Fruit fly (Drosophila melanogaster) whole organism, embryonic: Measurements from ENCODE around the gene CG42814.

Experiments used
- CG12071 ChIP-seq: fragments of 200-800 bp; sonication (Bioruptor generic); optimal IDR thresholded peaks from 3 replicates; lab custom pipeline; 2018; ENCODE audit warnings: missing biosample characterization, mild to moderate bottlenecking, missing genetic modification characterization
- CG12236 ChIP-seq: fragments of 200-800 bp; sonication (Bioruptor generic); optimal IDR thresholded peaks from 2 replicates; lab custom pipeline; 2016; ENCODE audit warnings: missing biosample characterization, missing genetic modification characterization
- CG13775 ChIP-seq: fragments of 200-800 bp; sonication (Bioruptor generic); optimal IDR thresholded peaks from 3 replicates; lab custom pipeline; 2017; ENCODE audit warnings: missing biosample characterization, mild to moderate bottlenecking, missing genetic modification characterization
- CG1647 ChIP-seq: fragments of 200-800 bp; sonication (Bioruptor generic); optimal IDR thresholded peaks from 3 replicates; lab custom pipeline; 2016; ENCODE audit warnings: missing biosample characterization, missing genetic modification characterization
- CG17568 ChIP-seq: fragments of 200-800 bp; sonication (Bioruptor generic); optimal IDR thresholded peaks from 2 replicates; lab custom pipeline; 2018; ENCODE audit warnings: missing biosample characterization, mild to moderate bottlenecking, missing genetic modification characterization, moderate library complexity
- CG17912 ChIP-seq: fragments of 200-800 bp; sonication (Bioruptor generic); optimal IDR thresholded peaks from 2 replicates; lab custom pipeline; 2018; ENCODE audit warnings: missing biosample characterization, mild to moderate bottlenecking, missing genetic modification characterization
- CG1832 ChIP-seq: fragments of 200-800 bp; sonication (Bioruptor generic); optimal IDR thresholded peaks from 2 replicates; lab custom pipeline; 2017; ENCODE audit warnings: missing biosample characterization, mild to moderate bottlenecking, missing genetic modification characterization, inconsistent platforms
- CG2120 ChIP-seq: fragments of 200-800 bp; sonication (Bioruptor generic); optimal IDR thresholded peaks from 3 replicates; lab custom pipeline; 2016; ENCODE audit warnings: missing biosample characterization, missing genetic modification characterization
- CG30020 ChIP-seq: fragments of 200-800 bp; optimal IDR thresholded peaks from 2 replicates; lab custom pipeline; 2019; ENCODE audit warnings: missing biosample characterization, mild to moderate bottlenecking, missing genetic modification characterization, moderate library complexity
- CG32767 ChIP-seq: fragments of 200-800 bp; sonication (Bioruptor generic); IDR thresholded peaks from 2 replicates; pipeline ENCODE4 v1.3.6; 2022; ENCODE audit warnings: missing biosample characterization, missing genetic modification characterization
- CG5180 ChIP-seq: fragments of 200-800 bp; sonication (Bioruptor generic); optimal IDR thresholded peaks from 3 replicates; lab custom pipeline; 2017; ENCODE audit warnings: missing biosample characterization, missing genetic modification characterization, mild to moderate bottlenecking, moderate library complexity, missing genetic modification reagents
- CG6683 ChIP-seq: fragments of 200-800 bp; sonication (Bioruptor generic); optimal IDR thresholded peaks from 2 replicates; lab custom pipeline; 2017; ENCODE audit warnings: missing biosample characterization, mild to moderate bottlenecking, missing genetic modification characterization, missing genetic modification reagents
- CG7271 ChIP-seq: fragments of 200-800 bp; sonication (Bioruptor generic); optimal IDR thresholded peaks from 2 replicates; lab custom pipeline; 2018; ENCODE audit warnings: missing biosample characterization, mild to moderate bottlenecking, missing genetic modification characterization, moderate library complexity
- CG7372 ChIP-seq: fragments of 200-800 bp; sonication (Bioruptor generic); IDR thresholded peaks from 2 replicates; pipeline ENCODE4 v1.3.6; 2022; ENCODE audit warnings: missing biosample characterization, missing genetic modification characterization
- CrebB ChIP-seq: fragments of 200-800 bp; sonication (Bioruptor generic); optimal IDR thresholded peaks from 3 replicates; lab custom pipeline; 2018; ENCODE audit warnings: missing biosample characterization, mild to moderate bottlenecking, missing genetic modification characterization
- Dip3 ChIP-seq: fragments of 200-800 bp; sonication (Bioruptor generic); optimal IDR thresholded peaks from 3 replicates; lab custom pipeline; 2016; ENCODE audit warnings: missing biosample characterization, missing genetic modification characterization
- E2f2 ChIP-seq: fragments of 200-800 bp; sonication (Bioruptor generic); IDR thresholded peaks from 2 replicates; pipeline ENCODE4 v1.3.6; 2022; ENCODE audit warnings: missing biosample characterization, missing genetic modification characterization
- Hr51 ChIP-seq, 2 experiments: fragments of 200-800 bp; sonication (Bioruptor generic); optimal IDR thresholded peaks; 2 replicates in 1 of 2; 3 replicates in 1 of 2; lab custom pipeline; 2016 to 2018; ENCODE audit warnings: missing biosample characterization in 2 of 2, missing genetic modification characterization in 2 of 2, mild to moderate bottlenecking in 1 of 2, moderate library complexity in 1 of 2
- Lhr ChIP-seq: fragments of 200-800 bp; sonication (Bioruptor generic); optimal IDR thresholded peaks from 3 replicates; lab custom pipeline; 2017; ENCODE audit warnings: mild to moderate bottlenecking, missing biosample characterization, missing genetic modification reagents, missing genetic modification characterization
- MBD-R2 ChIP-seq: fragments of 200-800 bp; sonication (Bioruptor generic); IDR thresholded peaks from 2 replicates; pipeline ENCODE4 v1.3.6; 2022; ENCODE audit warnings: missing biosample characterization, missing genetic modification characterization
- Nf-YB ChIP-seq: fragments of 200-800 bp; sonication (Bioruptor generic); optimal IDR thresholded peaks from 3 replicates; lab custom pipeline; 2019; ENCODE audit warnings: missing biosample characterization, mild to moderate bottlenecking, missing genetic modification characterization, moderate library complexity
- Oaz ChIP-seq: fragments of 200-800 bp; sonication (Bioruptor generic); IDR thresholded peaks from 2 replicates; pipeline ENCODE4 v1.3.6; 2022; ENCODE audit warnings: missing biosample characterization, missing genetic modification characterization
- Six4 ChIP-seq: fragments of 200-800 bp; sonication (Bioruptor generic); optimal IDR thresholded peaks from 2 replicates; lab custom pipeline; 2016; ENCODE audit warnings: missing biosample characterization, missing genetic modification characterization
- Ssrp ChIP-seq: fragments of 200-800 bp; sonication (Bioruptor generic); optimal IDR thresholded peaks from 2 replicates; lab custom pipeline; 2018; ENCODE audit warnings: missing biosample characterization, mild to moderate bottlenecking, missing genetic modification characterization, moderate library complexity
- Usf ChIP-seq: fragments of 200-800 bp; sonication (Bioruptor generic); optimal IDR thresholded peaks from 2 replicates; lab custom pipeline; 2017; ENCODE audit warnings: missing genotype, missing biosample characterization, missing genetic modification characterization
- YL-1 ChIP-seq: fragments of 200-800 bp; sonication (Bioruptor generic); optimal IDR thresholded peaks from 3 replicates; lab custom pipeline; 2017; ENCODE audit warnings: missing biosample characterization, mild to moderate bottlenecking, missing genetic modification characterization
- ab ChIP-seq: fragments of 200-800 bp; sonication (Bioruptor generic); optimal IDR thresholded peaks from 2 replicates; lab custom pipeline; 2016; ENCODE audit warnings: missing biosample characterization, missing genetic modification characterization
- btn ChIP-seq: fragments of 200-800 bp; sonication (Bioruptor generic); optimal IDR thresholded peaks from 2 replicates; lab custom pipeline; 2016; ENCODE audit warnings: missing biosample characterization, missing genetic modification characterization
- cas ChIP-seq: fragments of 200-800 bp; sonication (Bioruptor generic); IDR thresholded peaks from 2 replicates; pipeline ENCODE4 v1.3.6; 2022; ENCODE audit warnings: missing biosample characterization, missing genetic modification characterization
- cato ChIP-seq: fragments of 200-800 bp; sonication (Bioruptor generic); optimal IDR thresholded peaks from 2 replicates; lab custom pipeline; 2016; ENCODE audit warnings: missing biosample characterization, missing genetic modification characterization, borderline replicate concordance
- dati ChIP-seq: fragments of 200-800 bp; sonication (Bioruptor generic); IDR thresholded peaks from 2 replicates; pipeline ENCODE4 v1.3.6; 2022; ENCODE audit warnings: missing biosample characterization, missing genetic modification characterization
- esg ChIP-seq: fragments of 200-800 bp; sonication (Bioruptor generic); conservative IDR thresholded peaks from 2 replicates; pipeline ENCODE4 v1.3.6; 2022; ENCODE audit warnings: missing biosample characterization, missing genetic modification characterization
- fd3F ChIP-seq: fragments of 200-800 bp; sonication (Bioruptor generic); optimal IDR thresholded peaks from 2 replicates; lab custom pipeline; 2018; ENCODE audit warnings: missing biosample characterization, mild to moderate bottlenecking, missing genetic modification characterization, moderate library complexity
- grn ChIP-seq: fragments of 200-800 bp; sonication (Bioruptor generic); optimal IDR thresholded peaks from 3 replicates; lab custom pipeline; 2017; ENCODE audit warnings: missing biosample characterization, missing genetic modification characterization
- jumu ChIP-seq: fragments of 200-800 bp; sonication (Bioruptor generic); optimal IDR thresholded peaks from 3 replicates; lab custom pipeline; 2016; ENCODE audit warnings: missing biosample characterization, missing genetic modification characterization
- lbe ChIP-seq: fragments of 200-800 bp; sonication (Bioruptor generic); optimal IDR thresholded peaks from 2 replicates; lab custom pipeline; 2016; ENCODE audit warnings: missing biosample characterization, mild to moderate bottlenecking, missing genetic modification characterization
- lilli ChIP-seq: fragments of 200-800 bp; sonication (Bioruptor generic); optimal IDR thresholded peaks from 3 replicates; lab custom pipeline; 2016; ENCODE audit warnings: missing biosample characterization, missing genetic modification characterization
- luna ChIP-seq: fragments of 200-800 bp; sonication (Bioruptor generic); optimal IDR thresholded peaks from 2 replicates; lab custom pipeline; 2016; ENCODE audit warnings: missing biosample characterization, missing genetic modification characterization
- oc ChIP-seq: fragments of 200-800 bp; sonication (Bioruptor generic); optimal IDR thresholded peaks from 2 replicates; lab custom pipeline; 2018; ENCODE audit warnings: missing biosample characterization, mild to moderate bottlenecking, missing genetic modification characterization, moderate library complexity
- pan ChIP-seq, 4 experiments: fragments of >200 bp in 3 of 4; fragments of 200-800 bp in 1 of 4; sonication (Bioruptor generic) in 1 of 4; optimal IDR thresholded peaks in 3 of 4; IDR thresholded peaks in 1 of 4; 2 replicates each; pipeline versions ENCODE4 v1.3.6 to Lab custom; 2017 to 2022; ENCODE audit warnings: missing biosample characterization in 2 of 4, missing genetic modification characterization in 2 of 4, mixed read lengths in 1 of 4
- psq ChIP-seq: fragments of 200-800 bp; sonication (Bioruptor generic); optimal IDR thresholded peaks from 2 replicates; lab custom pipeline; 2017; ENCODE audit warnings: missing biosample characterization, missing genetic modification characterization
- repo ChIP-seq: fragments of 200-800 bp; sonication (Bioruptor generic); optimal IDR thresholded peaks from 2 replicates; lab custom pipeline; 2016; ENCODE audit warnings: missing biosample characterization, missing genetic modification characterization
- ro ChIP-seq: fragments of 200-800 bp; sonication (Bioruptor generic); IDR thresholded peaks from 2 replicates; pipeline ENCODE4 v1.3.6; 2022; ENCODE audit warnings: missing biosample characterization, missing genetic modification characterization
- sna ChIP-seq: fragments of 200-800 bp; sonication (Bioruptor generic); IDR thresholded peaks from 2 replicates; pipeline ENCODE4 v1.3.6; 2022; ENCODE audit warnings: missing biosample characterization, missing genetic modification characterization; ENCODE audit not compliant: partially characterized antibody
- ssp ChIP-seq: fragments of 200-800 bp; sonication (Bioruptor generic); IDR thresholded peaks from 2 replicates; pipeline ENCODE4 v1.3.6; 2022; ENCODE audit warnings: missing biosample characterization, missing genetic modification characterization
- tna ChIP-seq: fragments of 200-800 bp; sonication (Bioruptor generic); IDR thresholded peaks from 2 replicates; pipeline ENCODE4 v1.3.6; 2022; ENCODE audit warnings: missing biosample characterization, missing genetic modification characterization; ENCODE audit not compliant: partially characterized antibody
- tup ChIP-seq: fragments of 200-800 bp; sonication (Bioruptor generic); optimal IDR thresholded peaks from 2 replicates; lab custom pipeline; 2016; ENCODE audit warnings: missing biosample characterization, mild to moderate bottlenecking, missing genetic modification characterization, moderate library complexity
- usp ChIP-seq: fragments of >200 bp; optimal IDR thresholded peaks from 2 replicates; lab custom pipeline; 2017; ENCODE audit warnings: missing biosample characterization, missing genetic modification characterization
- wdn ChIP-seq: fragments of 200-800 bp; sonication (Bioruptor generic); IDR thresholded peaks from 2 replicates; pipeline ENCODE4 v1.3.6; 2022; ENCODE audit warnings: missing biosample characterization, missing genetic modification characterization

The CG42814 gene

dm6 chr3R:27263434-27264215 lies 34.4 kb upstream of the CG42814 start, which contains the start of gene woc (continued):
- peak; percentile 78 for TF ChIP-seq CG2120 (GFP tag; lab: Kevin White, UChicago)
- peak; percentile 79 for TF ChIP-seq lilli
- no peak for TF ChIP-seq CG7372
- TF ChIP-seq dati = no peak
- TF ChIP-seq lbe (GFP tag; lab: Kevin White, UChicago) = no peak
- TF ChIP-seq cas (GFP tag; lab: Robert Waterston, UW) = 0 out of 2 replicates have a peak, but pooled peaks have one; percentile 14
- no peak for TF ChIP-seq Usf (GFP tag; lab: Kevin White, UChicago)
- no peak for TF ChIP-seq Lhr (GFP tag; lab: Kevin White, UChicago)
- peak; percentile 28 for TF ChIP-seq Dip3 (GFP tag; lab: Kevin White, UChicago)
- peak; percentile 34; the same call in 1 of the 2 replicates for TF ChIP-seq esg (GFP tag; lab: Robert Waterston, UW)
- TF ChIP-seq ssp (GFP tag; lab: Robert Waterston, UW) = peak; percentile 43; the same call in 1 of the 2 replicates
- TF ChIP-seq tna (GFP tag; lab: Robert Waterston, UW) = peak; percentile 88
- TF ChIP-seq grn = no peak
- peak; percentile 83 for TF ChIP-seq E2f2 (GFP tag; lab: Robert Waterston, UW)
- TF ChIP-seq Hr51 (GFP tag; optimal IDR thresholded peaks at IDR 0.05; lab: Kevin White, UChicago) = peak in 1 of 2 experiments; percentile 39
- TF ChIP-seq wdn (GFP tag; lab: Robert Waterston, UW) = peak; percentile 69
- no peak for TF ChIP-seq CG1832
- TF ChIP-seq cato = no peak
- no peak for TF ChIP-seq ab (GFP tag; lab: Kevin White, UChicago)
- TF ChIP-seq CG1647 (GFP tag; lab: Kevin White, UChicago) = no peak
- TF ChIP-seq YL-1 (GFP tag; lab: Kevin White, UChicago) = peak; percentile 68
- TF ChIP-seq CG5180 = no peak
- TF ChIP-seq CG30020 (tag; lab: Kevin White, UChicago) = no peak
- TF ChIP-seq Six4 (GFP tag; lab: Kevin White, UChicago) = no peak
- no peak for TF ChIP-seq oc (tag; lab: Kevin White, UChicago)
- no peak for TF ChIP-seq CG12071 (GFP tag; lab: Kevin White, UChicago)
- TF ChIP-seq usp (GFP tag; lab: Kevin White, UChicago) = no peak
- TF ChIP-seq CG12236 (GFP tag; lab: Kevin White, UChicago) = peak; percentile 1
- TF ChIP-seq CrebB (tag; lab: Kevin White, UChicago) = no peak
- no peak for TF ChIP-seq fd3F (GFP tag; lab: Kevin White, UChicago)
- no peak for TF ChIP-seq btn (GFP tag; lab: Kevin White, UChicago)
- no peak for TF ChIP-seq ro (GFP tag; lab: Robert Waterston, UW)
- peak; percentile 46 for TF ChIP-seq repo (GFP tag; lab: Kevin White, UChicago)
- peak; percentile 75 for TF ChIP-seq sna (GFP tag; lab: Robert Waterston, UW)
- peak; percentile 83 for TF ChIP-seq MBD-R2 (GFP tag; lab: Robert Waterston, UW)
- TF ChIP-seq CG17568 (GFP tag; lab: Kevin White, UChicago) = no peak
- TF ChIP-seq CG7271 (tag; lab: Kevin White, UChicago) = no peak
- TF ChIP-seq CG17912 = no peak
- TF ChIP-seq tup (GFP tag; lab: Kevin White, UChicago) = no peak
- no peak for TF ChIP-seq Oaz (GFP tag; lab: Robert Waterston, UW)
- peak; percentile 65 for TF ChIP-seq CG13775 (GFP tag; lab: Kevin White, UChicago)
- no peak for TF ChIP-seq Ssrp
- no peak for TF ChIP-seq CG6683 (GFP tag; lab: Kevin White, UChicago)
- peak; percentile 62 for TF ChIP-seq jumu (GFP tag; lab: Kevin White, UChicago)
- TF ChIP-seq Nf-YB (GFP tag; lab: Kevin White, UChicago) = no peak
- no peak for TF ChIP-seq pan (optimal IDR thresholded peaks at IDR 0.05; lab: Kevin White, UChicago)
- no peak for TF ChIP-seq pan (GFP tag; optimal IDR thresholded peaks at IDR 0.05 in 1 of 2, IDR thresholded peaks at IDR 0.05 in 1 of 2)
- peak; percentile 78 for TF ChIP-seq CG32767 (GFP tag; lab: Robert Waterston, UW)
- TF ChIP-seq luna (GFP tag; lab: Kevin White, UChicago) = no peak
- TF ChIP-seq psq (GFP tag; lab: Kevin White, UChicago) = no peak
